Fruit fly (Drosophila melanogaster) whole organism, embryonic: ENCODE data around the gene Nlg4.

Experiments
- Aef1 ChIP-seq: fragments of 200-800 bp; sonication (Bioruptor generic); IDR thresholded peaks from 3 replicates; pipeline ENCODE4 v1.3.6; 2022; ENCODE audit warnings: missing biosample characterization, missing genetic modification characterization
- BEAF-32 ChIP-seq: fragments of 200-800 bp; sonication (Bioruptor generic); optimal IDR thresholded peaks from 3 replicates; lab custom pipeline; 2017; ENCODE audit warnings: missing biosample characterization, missing genetic modification characterization, mild to moderate bottlenecking, moderate library complexity, missing genetic modification reagents
- Bgb ChIP-seq: fragments of 200-800 bp; sonication (Bioruptor generic); IDR thresholded peaks from 2 replicates; pipeline ENCODE4 v1.3.6; 2022; ENCODE audit warnings: missing biosample characterization, missing genetic modification characterization; ENCODE audit not compliant: partially characterized antibody
- Bteb2 ChIP-seq: fragments of 200-800 bp; sonication (Bioruptor generic); optimal IDR thresholded peaks from 2 replicates; lab custom pipeline; 2016; ENCODE audit warnings: missing biosample characterization, missing genetic modification characterization
- CG10462 ChIP-seq: fragments of 200-800 bp; sonication (Bioruptor generic); optimal IDR thresholded peaks from 2 replicates; lab custom pipeline; 2016; ENCODE audit warnings: missing biosample characterization, missing genetic modification characterization
- CG10654 ChIP-seq: fragments of 200-800 bp; sonication (Bioruptor generic); optimal IDR thresholded peaks from 2 replicates; lab custom pipeline; 2016; ENCODE audit warnings: missing biosample characterization, missing genetic modification characterization
- CG10979 ChIP-seq: fragments of 200-800 bp; sonication (Bioruptor generic); optimal IDR thresholded peaks from 2 replicates; lab custom pipeline; 2018; ENCODE audit warnings: missing biosample characterization, mild to moderate bottlenecking, missing genetic modification characterization, moderate library complexity
- CG11085 ChIP-seq: fragments of 200-800 bp; sonication (Bioruptor generic); IDR thresholded peaks from 2 replicates; pipeline ENCODE4 v1.3.6; 2022; ENCODE audit warnings: missing biosample characterization, missing genetic modification characterization
- CG12104 ChIP-seq: fragments of 200-800 bp; sonication (Bioruptor generic); optimal IDR thresholded peaks from 3 replicates; lab custom pipeline; 2016; ENCODE audit warnings: missing biosample characterization, missing genetic modification characterization
- CG13624 ChIP-seq: fragments of 200-800 bp; sonication (Bioruptor generic); optimal IDR thresholded peaks from 2 replicates; lab custom pipeline; 2016; ENCODE audit warnings: missing biosample characterization, missing genetic modification characterization
- CG1529 ChIP-seq: fragments of 200-800 bp; sonication (Bioruptor generic); optimal IDR thresholded peaks from 3 replicates; lab custom pipeline; 2018; ENCODE audit warnings: missing biosample characterization, missing genetic modification characterization
- CG16779 ChIP-seq: fragments of 200-800 bp; sonication (Bioruptor generic); IDR thresholded peaks from 2 replicates; pipeline ENCODE4 v1.3.6; 2022; ENCODE audit warnings: missing biosample characterization, missing genetic modification characterization
- CG17328 ChIP-seq: fragments of 200-800 bp; sonication (Bioruptor generic); IDR thresholded peaks from 2 replicates; pipeline ENCODE4 v1.3.6; 2022; ENCODE audit warnings: missing biosample characterization, missing genetic modification characterization
- CG18599 ChIP-seq: fragments of 200-800 bp; sonication (Bioruptor generic); optimal IDR thresholded peaks from 3 replicates; lab custom pipeline; 2017; ENCODE audit warnings: missing biosample characterization, missing genetic modification characterization, mild to moderate bottlenecking, moderate library complexity, missing genetic modification reagents
- CG30020 ChIP-seq: fragments of 200-800 bp; optimal IDR thresholded peaks from 2 replicates; lab custom pipeline; 2019; ENCODE audit warnings: missing biosample characterization, mild to moderate bottlenecking, missing genetic modification characterization, moderate library complexity
- CG3065 ChIP-seq: fragments of 200-800 bp; sonication (Bioruptor generic); optimal IDR thresholded peaks from 2 replicates; lab custom pipeline; 2016; ENCODE audit warnings: missing biosample characterization, missing genetic modification characterization
- CG34376 ChIP-seq: fragments of 200-800 bp; sonication (Bioruptor generic); optimal IDR thresholded peaks from 2 replicates; lab custom pipeline; 2018; ENCODE audit warnings: missing biosample characterization, mild to moderate bottlenecking, missing genetic modification characterization
- CG3847 ChIP-seq: fragments of 200-800 bp; sonication (Bioruptor generic); IDR thresholded peaks from 2 replicates; pipeline ENCODE4 v1.3.6; 2022; ENCODE audit warnings: missing biosample characterization, missing genetic modification characterization
- CG4617 ChIP-seq: fragments of 200-800 bp; sonication (Bioruptor generic); optimal IDR thresholded peaks from 3 replicates; lab custom pipeline; 2016; ENCODE audit warnings: missing biosample characterization, missing genetic modification characterization, borderline replicate concordance
- CG4854 ChIP-seq: fragments of 200-800 bp; sonication (Bioruptor generic); optimal IDR thresholded peaks from 2 replicates; lab custom pipeline; 2016; ENCODE audit warnings: missing biosample characterization, missing genetic modification characterization, inconsistent platforms
- CG7786 ChIP-seq: fragments of 200-800 bp; sonication (Bioruptor generic); optimal IDR thresholded peaks from 2 replicates; lab custom pipeline; 2016; ENCODE audit warnings: missing biosample characterization, missing genetic modification characterization
- CG8765 ChIP-seq: fragments of 200-800 bp; sonication (Bioruptor generic); IDR thresholded peaks from 2 replicates; pipeline ENCODE4 v1.3.6; 2022; ENCODE audit warnings: missing biosample characterization, missing genetic modification characterization
- Dbx ChIP-seq: fragments of 200-800 bp; sonication (Bioruptor generic); IDR thresholded peaks from 3 replicates; pipeline ENCODE4 v1.3.6; 2022; ENCODE audit warnings: missing biosample characterization, missing genetic modification characterization
- Deaf1 ChIP-seq: fragments of 200-800 bp; optimal IDR thresholded peaks from 3 replicates; lab custom pipeline; 2019; ENCODE audit warnings: missing biosample characterization, mild to moderate bottlenecking, missing genetic modification characterization, moderate library complexity
- H2.0 ChIP-seq: fragments of 200-800 bp; sonication (Bioruptor generic); IDR thresholded peaks from 2 replicates; pipeline ENCODE4 v1.3.6; 2022; ENCODE audit warnings: missing biosample characterization, missing genetic modification characterization
- Hr78 ChIP-seq, 2 experiments: fragments of 200-800 bp in 1 of 2; fragments of >200 bp in 1 of 2; sonication (Bioruptor generic) in 1 of 2; optimal IDR thresholded peaks; 2 replicates each; lab custom pipeline; 2017 to 2019; ENCODE audit warnings: missing biosample characterization in 2 of 2, missing genetic modification characterization in 2 of 2, mild to moderate bottlenecking in 1 of 2, moderate library complexity in 1 of 2
- Jarid2 ChIP-seq: fragments of 200-800 bp; sonication (Bioruptor generic); optimal IDR thresholded peaks from 3 replicates; lab custom pipeline; 2017; ENCODE audit warnings: mild to moderate bottlenecking, missing biosample characterization, missing genetic modification reagents, missing genetic modification characterization
- Kr ChIP-seq: fragments of 200-800 bp; sonication (Bioruptor generic); optimal IDR thresholded peaks from 2 replicates; lab custom pipeline; 2017; ENCODE audit warnings: missing biosample characterization, mild to moderate bottlenecking, missing genetic modification characterization
- NC2β ChIP-seq: fragments of 200-800 bp; sonication (Bioruptor generic); optimal IDR thresholded peaks from 2 replicates; lab custom pipeline; 2016; ENCODE audit warnings: missing biosample characterization, missing genetic modification characterization
- Oaz ChIP-seq: fragments of 200-800 bp; sonication (Bioruptor generic); IDR thresholded peaks from 2 replicates; pipeline ENCODE4 v1.3.6; 2022; ENCODE audit warnings: missing biosample characterization, missing genetic modification characterization
- Rfx ChIP-seq: fragments of 200-800 bp; sonication (Bioruptor generic); IDR thresholded peaks from 2 replicates; pipeline ENCODE4 v1.3.6; 2022; ENCODE audit warnings: missing biosample characterization, missing genetic modification characterization
- Sox100B ChIP-seq: fragments of 200-800 bp; sonication (Bioruptor generic); optimal IDR thresholded peaks from 3 replicates; lab custom pipeline; 2018; ENCODE audit warnings: missing biosample characterization, mild to moderate bottlenecking, missing genetic modification characterization
- abd-A ChIP-seq: fragments of 200-800 bp; sonication (Bioruptor generic); optimal IDR thresholded peaks from 3 replicates; lab custom pipeline; 2019; ENCODE audit warnings: missing biosample characterization, mild to moderate bottlenecking, missing genetic modification characterization, moderate library complexity
- amos ChIP-seq: fragments of 200-800 bp; sonication (Bioruptor generic); IDR thresholded peaks from 2 replicates; pipeline ENCODE4 v1.3.6; 2022; ENCODE audit warnings: missing biosample characterization, missing genetic modification characterization; ENCODE audit not compliant: partially characterized antibody
- cg ChIP-seq: fragments of 200-800 bp; sonication (Bioruptor generic); optimal IDR thresholded peaks from 3 replicates; lab custom pipeline; 2019; ENCODE audit warnings: missing biosample characterization, mild to moderate bottlenecking, missing genetic modification characterization, moderate library complexity
- crp ChIP-seq, 2 experiments: fragments of 200-800 bp; sonication (Bioruptor generic); optimal IDR thresholded peaks; 2 replicates in 1 of 2; 3 replicates in 1 of 2; lab custom pipeline; 2017; ENCODE audit warnings: missing biosample characterization in 2 of 2, missing genetic modification characterization in 2 of 2, mild to moderate bottlenecking in 1 of 2, moderate library complexity in 1 of 2
- dmrt99B ChIP-seq: fragments of 200-800 bp; sonication (Bioruptor generic); optimal IDR thresholded peaks from 2 replicates; lab custom pipeline; 2018; ENCODE audit warnings: missing biosample characterization, mild to moderate bottlenecking, missing genetic modification characterization, moderate library complexity
- esg ChIP-seq: fragments of 200-800 bp; sonication (Bioruptor generic); conservative IDR thresholded peaks from 2 replicates; pipeline ENCODE4 v1.3.6; 2022; ENCODE audit warnings: missing biosample characterization, missing genetic modification characterization
- fd3F ChIP-seq: fragments of 200-800 bp; sonication (Bioruptor generic); optimal IDR thresholded peaks from 2 replicates; lab custom pipeline; 2018; ENCODE audit warnings: missing biosample characterization, mild to moderate bottlenecking, missing genetic modification characterization, moderate library complexity
- gcm ChIP-seq: fragments of 200-800 bp; sonication (Bioruptor generic); optimal IDR thresholded peaks from 2 replicates; lab custom pipeline; 2019; ENCODE audit warnings: missing biosample characterization, mild to moderate bottlenecking, missing genetic modification characterization, moderate library complexity
- gsb ChIP-seq: fragments of 200-800 bp; sonication (Bioruptor generic); IDR thresholded peaks from 2 replicates; pipeline ENCODE4 v1.3.6; 2022; ENCODE audit warnings: missing biosample characterization, missing genetic modification characterization
- gsb-n ChIP-seq: fragments of 200-800 bp; sonication (Bioruptor generic); optimal IDR thresholded peaks from 3 replicates; lab custom pipeline; 2018; ENCODE audit warnings: missing biosample characterization, mild to moderate bottlenecking, missing genetic modification characterization
- h ChIP-seq: fragments of >200 bp; optimal IDR thresholded peaks from 2 replicates; lab custom pipeline; 2017
- her ChIP-seq: fragments of 200-800 bp; sonication (Bioruptor generic); optimal IDR thresholded peaks from 2 replicates; lab custom pipeline; 2016; ENCODE audit warnings: missing biosample characterization, missing genetic modification characterization
- lola ChIP-seq, 3 experiments: fragments of >200 bp in 2 of 3; fragments of 200-800 bp in 1 of 3; sonication (Bioruptor generic) in 1 of 3; optimal IDR thresholded peaks; 2 replicates each; lab custom pipeline; 2017 to 2019; ENCODE audit warnings: missing biosample characterization in 3 of 3, missing genetic modification characterization in 3 of 3, mild to moderate bottlenecking in 1 of 3, moderate library complexity in 1 of 3
- mld ChIP-seq: fragments of 200-800 bp; sonication (Bioruptor generic); IDR thresholded peaks from 3 replicates; pipeline ENCODE4 v1.3.6; 2022; ENCODE audit warnings: missing biosample characterization, missing genetic modification characterization; ENCODE audit not compliant: partially characterized antibody
- so ChIP-seq: fragments of 200-800 bp; sonication (Bioruptor generic); IDR thresholded peaks from 3 replicates; pipeline ENCODE4 v1.3.6; 2022; ENCODE audit warnings: missing biosample characterization, missing genetic modification characterization
- tap ChIP-seq: fragments of 200-800 bp; optimal IDR thresholded peaks from 3 replicates; lab custom pipeline; 2019; ENCODE audit warnings: missing biosample characterization, mild to moderate bottlenecking, missing genetic modification characterization, moderate library complexity
- trem ChIP-seq: fragments of 200-800 bp; optimal IDR thresholded peaks from 3 replicates; lab custom pipeline; 2019; ENCODE audit warnings: missing biosample characterization, mild to moderate bottlenecking, missing genetic modification characterization, moderate library complexity
- ttk ChIP-seq: fragments of 200-800 bp; sonication (Bioruptor generic); IDR thresholded peaks from 2 replicates; pipeline ENCODE4 v2.1.2; 2022; ENCODE audit warnings: missing biosample characterization, missing genetic modification characterization

Gene Nlg4

dm6 chr3R:20204478-20205030 lies at the start of gene Nlg4:
TSS of gene Nlg4 (plus strand) at chr3R:20204809.
- no peak for TF ChIP-seq Sox100B
- no peak for TF ChIP-seq Rfx (GFP tag; lab: Robert Waterston, UW)
- no peak for TF ChIP-seq Bteb2 (GFP tag; lab: Kevin White, UChicago)
- no peak for TF ChIP-seq CG34376 (GFP tag; lab: Kevin White, UChicago)
- TF ChIP-seq CG8765 (GFP tag; lab: Robert Waterston, UW), result no peak
- TF ChIP-seq CG3847 (GFP tag; lab: Robert Waterston, UW), result no peak
- peak; percentile 85 for TF ChIP-seq CG16779 (GFP tag; lab: Robert Waterston, UW)
- no peak for TF ChIP-seq NC2β
- TF ChIP-seq Oaz (GFP tag; lab: Robert Waterston, UW), result no peak
- peak; percentile 35; the same call in 1 of the 2 replicates for TF ChIP-seq Bgb (GFP tag; lab: Robert Waterston, UW)
- no peak for TF ChIP-seq h (lab: Kevin White, UChicago)
- TF ChIP-seq CG7786 (GFP tag; lab: Kevin White, UChicago), result no peak
- TF ChIP-seq lola (GFP tag; optimal IDR thresholded peaks at IDR 0.05; lab: Kevin White, UChicago), result no peak
- no peak for TF ChIP-seq dmrt99B (tag; lab: Kevin White, UChicago)
- no peak for TF ChIP-seq gsb (GFP tag; lab: Robert Waterston, UW)
- TF ChIP-seq cg (GFP tag; lab: Kevin White, UChicago), result peak; percentile 26
- TF ChIP-seq CG3065, result no peak
- TF ChIP-seq gcm (GFP tag; lab: Kevin White, UChicago), result no peak
- TF ChIP-seq gsb-n (tag; lab: Kevin White, UChicago), result no peak
- TF ChIP-seq so, result no peak
- no peak for TF ChIP-seq CG12104 (GFP tag; lab: Kevin White, UChicago)
- no peak for TF ChIP-seq Hr78 (GFP tag; optimal IDR thresholded peaks at IDR 0.05; lab: Kevin White, UChicago)
- peak; percentile 12; the same call in 1 of the 2 replicates for TF ChIP-seq amos (GFP tag; lab: Robert Waterston, UW)
- TF ChIP-seq CG30020 (tag; lab: Kevin White, UChicago), result no peak
- no peak for TF ChIP-seq CG10979
- TF ChIP-seq CG1529 (GFP tag; lab: Kevin White, UChicago), result no peak
- TF ChIP-seq CG18599 (GFP tag; lab: Kevin White, UChicago), result peak; percentile 12
- TF ChIP-seq CG4617 (GFP tag; lab: Kevin White, UChicago), result no peak
- 0 out of 3 replicates have a peak, but pooled peaks have one; percentile 23 for TF ChIP-seq Dbx (GFP tag; lab: Robert Waterston, UW)
- peak; percentile 68 for TF ChIP-seq Jarid2 (GFP tag; lab: Kevin White, UChicago)
- no peak for TF ChIP-seq mld (GFP tag; lab: Robert Waterston, UW)
- TF ChIP-seq Deaf1 (tag; lab: Kevin White, UChicago), result peak; percentile 81
- TF ChIP-seq CG10462 (GFP tag; lab: Kevin White, UChicago), result no peak
- no peak for TF ChIP-seq BEAF-32 (GFP tag; lab: Kevin White, UChicago)
- TF ChIP-seq fd3F (GFP tag; lab: Kevin White, UChicago), result no peak
- no peak for TF ChIP-seq her (GFP tag; lab: Kevin White, UChicago)
- TF ChIP-seq crp (GFP tag; optimal IDR thresholded peaks at IDR 0.05; lab: Kevin White, UChicago), result peak in 1 of 2 experiments; percentile 24
- no peak for TF ChIP-seq CG11085 (GFP tag; lab: Robert Waterston, UW)
- TF ChIP-seq esg, result no peak
- no peak for TF ChIP-seq trem
- no peak for TF ChIP-seq Kr
- TF ChIP-seq abd-A (tag; lab: Kevin White, UChicago), result peak; percentile 42
- no peak for TF ChIP-seq CG17328 (GFP tag; lab: Robert Waterston, UW)
- TF ChIP-seq ttk (GFP tag; lab: Robert Waterston, UW), result no peak
- no peak for TF ChIP-seq Aef1 (GFP tag; lab: Robert Waterston, UW)
- no peak for TF ChIP-seq tap
- no peak for TF ChIP-seq CG10654 (GFP tag; lab: Kevin White, UChicago)
- no peak for TF ChIP-seq H2.0
- TF ChIP-seq CG13624 (GFP tag; lab: Kevin White, UChicago), result no peak
- no peak for TF ChIP-seq CG4854 (GFP tag; lab: Kevin White, UChicago)
